Worm (Caenorhabditis elegans) whole organism, L1 larva: ENCODE results near the gene Y54G2A.11.
A peak's percentile ranks its signal among the peaks of the same experiment; 100 is the strongest.
"Not testable (repeated sequence)": the region's sequence is repeated elsewhere in the genome, so short reads cannot be mapped to it uniquely, and the experiment has no call there.

Source experiments
- C16A3.4 ChIP-seq: fragments of 150-350 bp; optimal IDR thresholded peaks from 2 replicates; lab custom pipeline; 2014; ENCODE audit warnings: missing biosample characterization, missing genetic modification characterization
- Y116A8C.19 ChIP-seq: sonication (generic microtip); optimal IDR thresholded peaks from 2 replicates; lab custom pipeline; 2016; ENCODE audit warnings: missing compliant biosample characterization, missing genetic modification characterization, borderline replicate concordance
- alr-1 ChIP-seq: fragments of 200-800 bp; sonication (Bioruptor generic); optimal IDR thresholded peaks from 2 replicates; lab custom pipeline; 2018; ENCODE audit warnings: borderline replicate concordance, mild to moderate bottlenecking, missing genetic modification characterization, missing compliant biosample characterization
- blmp-1 ChIP-seq: fragments of 150-350 bp; optimal IDR thresholded peaks from 2 replicates; lab custom pipeline; 2014; ENCODE audit warnings: missing biosample characterization, missing genetic modification characterization
- ceh-82 ChIP-seq, 3 experiments: fragments of 150-350 bp in 1 of 3; sonication (generic microtip) in 2 of 3; optimal IDR thresholded peaks; 2 replicates each; lab custom pipeline; 2014 to 2017; ENCODE audit warnings: missing biosample characterization in 3 of 3, missing genetic modification characterization in 3 of 3
- ceh-88 ChIP-seq: fragments of 200-800 bp; sonication (Bioruptor generic); IDR thresholded peaks from 2 replicates; pipeline ENCODE4 v1.3.6; 2022; ENCODE audit warnings: missing genetic modification characterization, missing compliant biosample characterization
- dpl-1 ChIP-seq, 3 experiments: fragments of 150-350 bp in 2 of 3; sonication (generic microtip) in 1 of 3; optimal IDR thresholded peaks; 2 replicates each; lab custom pipeline; 2014 to 2017; ENCODE audit warnings: missing biosample characterization in 3 of 3, missing genetic modification characterization in 3 of 3, missing genetic modification reagents in 3 of 3
- efl-1 ChIP-seq, 4 experiments: fragments of 150-350 bp; optimal IDR thresholded peaks in 3 of 4; peaks in 1 of 4; 1 replicate in 1 of 4; 2 replicates in 3 of 4; lab custom pipeline; 2014; ENCODE audit warnings: missing biosample characterization in 2 of 4, missing genetic modification characterization in 2 of 4, missing genetic modification reagents in 2 of 4
- efl-3 ChIP-seq: fragments of 200-800 bp; sonication (Bioruptor generic); optimal IDR thresholded peaks from 2 replicates; lab custom pipeline; 2018; ENCODE audit warnings: mild to moderate bottlenecking, missing genetic modification characterization, missing compliant biosample characterization
- egl-27 ChIP-seq, 2 experiments: fragments of 150-350 bp in 1 of 2; sonication (generic microtip); optimal IDR thresholded peaks; 3 replicates each; lab custom pipeline; 2017 to 2018; ENCODE audit warnings: missing biosample characterization in 2 of 2, missing genetic modification characterization in 2 of 2, missing genetic modification reagents in 2 of 2
- ets-5 ChIP-seq: fragments of 200-800 bp; sonication (Bioruptor generic); IDR thresholded peaks from 2 replicates; pipeline ENCODE4 v1.3.6; 2022; ENCODE audit warnings: missing genetic modification characterization, missing compliant biosample characterization
- fkh-8 ChIP-seq: sonication (generic microtip); optimal IDR thresholded peaks from 2 replicates; lab custom pipeline; 2016; ENCODE audit warnings: mild to moderate bottlenecking, missing genetic modification characterization, missing compliant biosample characterization
- irx-1 ChIP-seq: sonication (generic microtip); optimal IDR thresholded peaks from 2 replicates; lab custom pipeline; 2016; ENCODE audit warnings: missing genetic modification characterization, missing compliant biosample characterization
- isw-1 ChIP-seq: fragments of 200-800 bp; sonication (Bioruptor generic); IDR thresholded peaks from 2 replicates; pipeline ENCODE4 v1.3.6; 2022; ENCODE audit warnings: missing genetic modification characterization, missing compliant biosample characterization
- lin-13 ChIP-seq: fragments of 150-350 bp; optimal IDR thresholded peaks from 2 replicates; lab custom pipeline; 2014; ENCODE audit warnings: missing biosample characterization, missing genetic modification reagents, missing genetic modification characterization
- lin-14 ChIP-seq: fragments of 200-800 bp; sonication (Bioruptor generic); optimal IDR thresholded peaks from 2 replicates; lab custom pipeline; 2018; ENCODE audit warnings: mild to moderate bottlenecking, missing genetic modification characterization, moderate library complexity, missing compliant biosample characterization
- lin-35 ChIP-seq, 2 experiments: fragments of 150-350 bp; optimal IDR thresholded peaks; 2 replicates each; lab custom pipeline; 2014; ENCODE audit warnings: missing biosample characterization in 2 of 2, missing genetic modification characterization in 2 of 2, missing genetic modification reagents in 2 of 2
- lin-39 ChIP-seq: fragments of 150-350 bp; optimal IDR thresholded peaks from 2 replicates; lab custom pipeline; 2014; ENCODE audit warnings: missing biosample characterization, missing genetic modification reagents, missing genetic modification characterization
- lir-3 ChIP-seq: sonication (generic microtip); optimal IDR thresholded peaks from 2 replicates; lab custom pipeline; 2016; ENCODE audit warnings: mild to moderate bottlenecking, missing genetic modification characterization, moderate library complexity, missing compliant biosample characterization; ENCODE audit not compliant: poor library complexity
- lsy-2 ChIP-seq, 2 experiments: fragments of 150-350 bp; optimal IDR thresholded peaks; 2 replicates each; lab custom pipeline; 2014; ENCODE audit warnings: missing biosample characterization in 2 of 2, missing genetic modification characterization in 2 of 2
- mab-9 ChIP-seq: fragments of 200-800 bp; sonication (Bioruptor generic); IDR thresholded peaks from 2 replicates; pipeline ENCODE4 v1.3.6; 2022; ENCODE audit warnings: missing genetic modification reagents, missing genetic modification characterization, missing compliant biosample characterization
- mdl-1 ChIP-seq, 2 experiments: fragments of 150-350 bp; optimal IDR thresholded peaks; 2 replicates each; lab custom pipeline; 2014 to 2017; ENCODE audit warnings: missing biosample characterization in 2 of 2, missing genetic modification characterization in 2 of 2, inconsistent platforms in 1 of 2
- mep-1 ChIP-seq: fragments of 150-350 bp; optimal IDR thresholded peaks from 2 replicates; lab custom pipeline; 2014; ENCODE audit warnings: missing biosample characterization, missing genetic modification characterization
- nhr-19 ChIP-seq: fragments of 200-800 bp; sonication (Bioruptor generic); conservative IDR thresholded peaks from 2 replicates; pipeline ENCODE4 v1.3.6; 2022; ENCODE audit warnings: missing genetic modification characterization, missing compliant biosample characterization
- nhr-20 ChIP-seq: sonication (generic microtip); optimal IDR thresholded peaks from 2 replicates; lab custom pipeline; 2016; ENCODE audit warnings: mild to moderate bottlenecking, missing genetic modification characterization, missing compliant biosample characterization
- nhr-71 ChIP-seq: sonication (generic microtip); optimal IDR thresholded peaks from 2 replicates; lab custom pipeline; 2016; ENCODE audit warnings: mild to moderate bottlenecking, missing genetic modification characterization, moderate library complexity, missing compliant biosample characterization
- nhr-76 ChIP-seq: sonication (generic microtip); optimal IDR thresholded peaks from 2 replicates; lab custom pipeline; 2017; ENCODE audit warnings: missing biosample characterization, missing genetic modification characterization
- nhr-77 ChIP-seq: fragments of 150-350 bp; optimal IDR thresholded peaks from 2 replicates; lab custom pipeline; 2014; ENCODE audit warnings: missing biosample characterization, missing genetic modification characterization
- nhr-84 ChIP-seq: sonication (generic microtip); optimal IDR thresholded peaks from 2 replicates; lab custom pipeline; 2017; ENCODE audit warnings: missing biosample characterization, missing genetic modification characterization
- nhr-85 ChIP-seq: sonication (generic microtip); peaks from one replicate; lab custom pipeline; 2016; ENCODE audit warnings: missing genetic modification characterization, inconsistent platforms, missing compliant biosample characterization
- nhr-90 ChIP-seq: sonication (generic microtip); optimal IDR thresholded peaks from 2 replicates; lab custom pipeline; 2016; ENCODE audit warnings: mild to moderate bottlenecking, missing genetic modification characterization, missing compliant biosample characterization; ENCODE audit not compliant: poor library complexity
- pqm-1 ChIP-seq: sonication (generic microtip); optimal IDR thresholded peaks from 3 replicates; lab custom pipeline; 2017; ENCODE audit warnings: missing biosample characterization, missing genetic modification characterization
- rnt-1 ChIP-seq: sonication (generic microtip); optimal IDR thresholded peaks from 2 replicates; lab custom pipeline; 2016; ENCODE audit warnings: mild to moderate bottlenecking, missing genetic modification characterization, moderate library complexity, missing compliant biosample characterization
- snpc-4 ChIP-seq: fragments of 150-350 bp; optimal IDR thresholded peaks from 2 replicates; lab custom pipeline; 2014; ENCODE audit warnings: missing biosample characterization, missing genetic modification characterization
- sox-4 ChIP-seq: sonication (generic microtip); optimal IDR thresholded peaks from 2 replicates; lab custom pipeline; 2016; ENCODE audit warnings: missing genetic modification characterization, missing compliant biosample characterization
- tbx-2 ChIP-seq: sonication (generic microtip); optimal IDR thresholded peaks from 2 replicates; lab custom pipeline; 2016; ENCODE audit warnings: missing genetic modification characterization, missing compliant biosample characterization
- unc-130 ChIP-seq: fragments of 150-350 bp; optimal IDR thresholded peaks from 2 replicates; lab custom pipeline; 2017; ENCODE audit warnings: missing biosample characterization, missing genetic modification characterization, inconsistent platforms
- unc-30 ChIP-seq: sonication (generic microtip); optimal IDR thresholded peaks from 2 replicates; lab custom pipeline; 2017; ENCODE audit warnings: missing biosample characterization, missing genetic modification characterization
- unc-86 ChIP-seq: sonication (generic microtip); optimal IDR thresholded peaks from 2 replicates; lab custom pipeline; 2016; ENCODE audit warnings: missing genetic modification characterization, missing compliant biosample characterization
- unc-98 ChIP-seq: fragments of 200-800 bp; sonication (Bioruptor generic); IDR thresholded peaks from 2 replicates; pipeline ENCODE4 v1.3.6; 2022; ENCODE audit warnings: missing genetic modification characterization, missing compliant biosample characterization
- zag-1 ChIP-seq: fragments of 150-350 bp; optimal IDR thresholded peaks from 2 replicates; lab custom pipeline; 2014; ENCODE audit warnings: missing biosample characterization, missing genetic modification characterization
- zip-4 ChIP-seq: fragments of 200-800 bp; sonication (Bioruptor generic); optimal IDR thresholded peaks from 2 replicates; lab custom pipeline; 2018; ENCODE audit warnings: mild to moderate bottlenecking, missing genetic modification characterization, moderate library complexity, missing compliant biosample characterization

Y54G2A.11 gene

ce11 chrIV:2782793-2783540 lies 11.4 kb upstream of the Y54G2A.11 start, which contains the start of gene Y54G2A.12:
TSS of gene Y54G2A.12 (minus strand) at chrIV:2782843.
- TF ChIP-seq efl-1 (optimal IDR thresholded peaks at IDR 0.05; lab: Kevin White, UChicago) (peak; percentile 39 to 41), efl-1 (GFP tag; optimal IDR thresholded peaks at IDR 0.05 in 1 of 2; lab: Kevin White, UChicago) (peak; percentile 44 to 55), alr-1 (tag; lab: Kevin White, UChicago) (no peak), pqm-1 (tag; lab: Kevin White, UChicago) (no peak), dpl-1 (GFP tag; optimal IDR thresholded peaks at IDR 0.05; lab: Kevin White, UChicago) (peak in 2 of 3 experiments; percentile 4 to 8)

ce11 chrIV:2777841-2778240 lies 6.2 kb upstream of the Y54G2A.11 start, which contains the start of gene Y54G2A.72:
TSS of gene Y54G2A.72 (plus strand) at chrIV:2778141.
- not testable (repeated sequence) for TF ChIP-seq nhr-84 (tag; lab: Kevin White, UChicago); ceh-88 (GFP tag; lab: Robert Waterston, UW); lir-3
- TF ChIP-seq, all 84 proteins: peak for 0; not testable (repeated sequence) for 84

- TF ChIP-seq egl-27 (tag; optimal IDR thresholded peaks at IDR 0.05; lab: Kevin White, UChicago) (no peak), nhr-90 (tag; lab: Kevin White, UChicago) (no peak), zip-4 (GFP tag; lab: Kevin White, UChicago) (no peak), nhr-85 (tag; lab: Kevin White, UChicago) (peak; percentile 56), mdl-1 (tag; optimal IDR thresholded peaks at IDR 0.05; lab: Kevin White, UChicago) (no peak)
- TF ChIP-seq, all 84 proteins: peak for 1
Observed at ce11 chrIV:2776733-2777132, 5.1 kb upstream of the Y54G2A.11 start.

- TF ChIP-seq lin-13 (GFP tag; lab: Kevin White, UChicago) (no peak), lin-39 (peak; percentile 9), mep-1 (tag; lab: Kevin White, UChicago) (peak; percentile 36), unc-130 (tag; lab: Kevin White, UChicago) (no peak), dpl-1 (GFP tag; optimal IDR thresholded peaks at IDR 0.05; lab: Kevin White, UChicago) (peak in 2 of 3 experiments; percentile 17 to 26), mab-9 (GFP tag; lab: Robert Waterston, UW) (no peak), ceh-88 (GFP tag; lab: Robert Waterston, UW) (no peak), unc-86 (tag; lab: Kevin White, UChicago) (peak; percentile 27), ets-5 (GFP tag; lab: Robert Waterston, UW) (no peak), fkh-8 (tag; lab: Kevin White, UChicago) (peak; percentile 23), nhr-77 (no peak), nhr-19 (GFP tag; lab: Robert Waterston, UW) (peak; percentile 47), nhr-85 (tag; lab: Kevin White, UChicago) (no peak), snpc-4 (tag; lab: Kevin White, UChicago) (no peak), nhr-71 (tag; lab: Kevin White, UChicago) (peak; percentile 80), zag-1 (tag; lab: Kevin White, UChicago) (no peak), Y116A8C.19 (tag; lab: Kevin White, UChicago) (no peak), nhr-20 (peak; percentile 51), ceh-82 (tag; optimal IDR thresholded peaks at IDR 0.05; lab: Kevin White, UChicago) (peak in 1 of 3 experiments; percentile 42), rnt-1 (peak; percentile 87), sox-4 (tag; lab: Kevin White, UChicago) (no peak), nhr-76 (tag; lab: Kevin White, UChicago) (no peak), unc-30 (tag; lab: Kevin White, UChicago) (no peak), blmp-1 (tag; lab: Kevin White, UChicago) (no peak), irx-1 (peak; percentile 25), lsy-2 (tag; optimal IDR thresholded peaks at IDR 0.05; lab: Kevin White, UChicago) (peak; percentile 43 to 52), lin-14 (peak; percentile 89), isw-1 (GFP tag; lab: Robert Waterston, UW) (peak; percentile 42; the same call in 1 of the 2 replicates), efl-3 (no peak), lin-35 (GFP tag; optimal IDR thresholded peaks at IDR 0.05; lab: Kevin White, UChicago) (peak; percentile 1 to 47), C16A3.4 (tag; lab: Kevin White, UChicago) (no peak), unc-98 (GFP tag; lab: Robert Waterston, UW) (no peak), tbx-2 (tag; lab: Kevin White, UChicago) (peak; percentile 56)
Observed at ce11 chrIV:2775992-2776630, 4.5 kb upstream of the Y54G2A.11 start.
